Fruit fly (Drosophila melanogaster): Measurements from ENCODE around the gene ringer.

The ringer gene

DNA sequence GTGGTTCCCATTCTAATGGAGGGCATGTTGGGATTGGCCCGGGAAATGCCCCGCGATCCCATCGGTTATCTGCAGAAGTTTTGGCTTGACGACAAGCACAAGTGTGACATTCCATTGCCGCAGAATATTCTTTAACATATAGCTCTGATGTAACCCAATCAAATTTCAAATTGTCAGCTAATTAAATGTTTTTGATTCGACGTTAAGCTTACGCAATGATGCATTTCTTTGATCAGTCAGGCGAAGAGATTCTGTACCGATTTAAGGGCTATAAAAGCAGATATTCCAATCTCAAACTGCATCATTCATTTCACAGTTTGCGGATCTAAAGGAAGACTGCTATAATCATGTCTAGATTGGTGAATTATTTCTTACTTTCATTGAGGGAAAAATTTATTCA, 27.6 kb downstream of the ringer start, which contains the start of gene retinin (continued):
- TF ChIP-seq Scr (GFP tag; IDR thresholded peaks at IDR 0.05; ENCODE audit: partially characterized antibody) (no peak), Sox100B (GFP tag; optimal IDR thresholded peaks at IDR 0.05) (no peak)

- TF ChIP-seq CG11085 (GFP tag; IDR thresholded peaks at IDR 0.05) (no peak), twi (tag; optimal IDR thresholded peaks at IDR 0.05) (no peak), ab (GFP tag; optimal IDR thresholded peaks at IDR 0.05) (no peak), dati (GFP tag; IDR thresholded peaks at IDR 0.05) (no peak), ATbp (GFP tag; optimal IDR thresholded peaks at IDR 0.05) (no peak)
Measured at dm6 chr3L:16330740-16331139, 28.5 kb downstream of the ringer start, which contains the start of gene CG33060. TSS of gene CG33060 (plus strand) at chr3L:16331040.

DNA sequence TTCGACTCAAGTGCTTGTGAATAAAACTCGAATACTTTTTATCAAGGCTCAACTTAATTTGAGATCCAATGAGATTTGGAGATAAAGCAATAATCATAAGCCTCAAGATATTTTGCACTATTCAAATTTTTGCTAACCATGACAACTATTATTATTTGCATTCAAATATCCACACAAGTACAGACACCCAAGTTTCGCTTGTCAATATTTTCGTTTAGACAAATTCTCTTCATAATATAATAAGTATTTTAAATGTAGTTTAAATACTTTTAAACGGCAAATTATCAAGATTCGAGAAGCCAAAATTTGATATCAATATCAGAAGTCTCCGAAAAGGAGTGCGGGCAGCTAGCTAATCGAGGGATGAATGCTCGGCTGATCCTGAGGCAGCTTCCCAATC, 29.7 kb downstream of the ringer start, which contains the start of gene CG33061:
Gene CG33061 (plus strand): TSS at position 301 of the 400 bp plus-strand sequence.
- TF ChIP-seq trem (tag; optimal IDR thresholded peaks at IDR 0.05) (no peak), gcm2 (GFP tag; optimal IDR thresholded peaks at IDR 0.05) (no peak), tna (GFP tag; IDR thresholded peaks at IDR 0.05; ENCODE audit: partially characterized antibody) (no peak), CG17568 (GFP tag; optimal IDR thresholded peaks at IDR 0.05) (no peak)

dm6 chr3L:16328207-16328891, 30.9 kb downstream of the ringer start, which contains the start of gene CG13058:
TSS of gene CG13058 (plus strand) at chr3L:16328841.
- TF ChIP-seq CG8359 (GFP tag; optimal IDR thresholded peaks at IDR 0.05; ENCODE audit: borderline replicate concordance) (no peak), TFAM (GFP tag; optimal IDR thresholded peaks at IDR 0.05) (no peak), Chrac-16 (GFP tag; optimal IDR thresholded peaks at IDR 0.05) (peak; percentile 40), CG16815 (GFP tag; optimal IDR thresholded peaks at IDR 0.05) (peak; percentile 17), Ssrp (tag; optimal IDR thresholded peaks at IDR 0.05) (no peak), so (GFP tag; IDR thresholded peaks at IDR 0.05) (peak; percentile 89), CG17328 (GFP tag; IDR thresholded peaks at IDR 0.05) (peak; percentile 71; the same call in 1 of the 2 replicates), CG8478 (optimal IDR thresholded peaks at IDR 0.05) (no peak), tio (GFP tag; optimal IDR thresholded peaks at IDR 0.05) (peak; percentile 2), her (GFP tag; optimal IDR thresholded peaks at IDR 0.05) (peak; percentile 2), Ets65A (GFP tag) (peak; percentile 45), wek (GFP tag; optimal IDR thresholded peaks at IDR 0.05) (no peak), fu2 (GFP tag; optimal IDR thresholded peaks at IDR 0.05) (peak; percentile 47), Oaz (GFP tag; IDR thresholded peaks at IDR 0.05) (peak; percentile 66), gcm2 (GFP tag; optimal IDR thresholded peaks at IDR 0.05) (no peak), CG12391 (tag; optimal IDR thresholded peaks at IDR 0.05) (no peak), CG7928 (GFP tag; optimal IDR thresholded peaks at IDR 0.05) (peak; percentile 25), CG4424 (GFP tag; optimal IDR thresholded peaks at IDR 0.05) (peak; percentile 22), CG43689 (GFP tag; IDR thresholded peaks at IDR 0.05) (peak; percentile 52; the same call in 1 of the 2 replicates), al (GFP tag; IDR thresholded peaks at IDR 0.05) (0 out of 2 replicates have a peak, but pooled peaks have one; percentile 23), CG12219 (GFP tag; optimal IDR thresholded peaks at IDR 0.05) (peak; percentile 74), bigmax (GFP tag; optimal IDR thresholded peaks at IDR 0.05) (no peak), CG30431 (GFP tag; optimal IDR thresholded peaks at IDR 0.05) (peak; percentile 27), tgo (GFP tag; IDR thresholded peaks at IDR 0.05) (peak; percentile 52; the same call in 2 of the 3 replicates), Atf3 (GFP tag; optimal IDR thresholded peaks at IDR 0.05) (peak; percentile 44), ind (GFP tag; optimal IDR thresholded peaks at IDR 0.05) (peak; percentile 50), CG2678 (tag; optimal IDR thresholded peaks at IDR 0.05) (peak; percentile 78), CG34422 (GFP tag; IDR thresholded peaks at IDR 0.05) (0 out of 3 replicates have a peak, but pooled peaks have one; percentile 10), CG18599 (GFP tag; optimal IDR thresholded peaks at IDR 0.05) (peak; percentile 78), CG1647 (GFP tag; optimal IDR thresholded peaks at IDR 0.05) (peak; percentile 44), CG14441 (GFP tag; IDR thresholded peaks at IDR 0.05) (0 out of 2 replicates have a peak, but pooled peaks have one; percentile 41), CG1602 (GFP tag; optimal IDR thresholded peaks at IDR 0.05) (peak; percentile 41), nau (GFP tag; optimal IDR thresholded peaks at IDR 0.05) (peak; percentile 56), Neu2 (GFP tag; optimal IDR thresholded peaks at IDR 0.05; ENCODE audit: borderline replicate concordance) (no peak)

All from whole organism, embryonic.